Worm (Caenorhabditis elegans): ENCODE measurements around the gene nurf-1.

DNA sequence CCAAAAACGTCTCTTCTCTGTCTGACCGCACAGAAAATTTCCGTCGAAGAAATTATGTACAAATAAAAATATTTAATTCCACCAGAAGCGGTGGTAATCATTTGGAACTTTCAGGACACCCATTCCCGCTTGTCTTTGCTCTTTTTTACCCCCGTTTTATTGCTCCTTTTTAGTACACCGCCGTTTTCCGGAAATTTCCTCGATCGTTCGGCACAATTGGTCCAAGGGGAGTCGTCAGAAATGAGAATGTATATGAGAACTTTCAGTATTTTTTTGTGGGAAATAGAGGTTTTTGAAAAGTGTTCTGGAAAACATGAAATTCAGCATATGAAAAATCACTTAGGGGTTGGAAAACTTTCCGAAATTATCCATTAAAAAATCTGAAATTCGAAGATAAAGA lies 9.7 kb upstream of the nurf-1 start:
- TF ChIP-seq mep-1 (tag; optimal IDR thresholded peaks at IDR 0.05), result no peak
- no peak for TF ChIP-seq lsy-2 (tag; optimal IDR thresholded peaks at IDR 0.05)
- no peak for TF ChIP-seq nhr-10 (tag; optimal IDR thresholded peaks at IDR 0.05)
- no peak for TF ChIP-seq egl-27 (tag; optimal IDR thresholded peaks at IDR 0.05)
